Fruit fly (Drosophila melanogaster) whole organism, pupa: ENCODE data around the gene RpL27A.

Source experiments
- CG10348 ChIP-seq: fragments of 200-800 bp; sonication (Bioruptor generic); IDR thresholded peaks from 2 replicates; pipeline ENCODE4 v1.3.6; 2022; ENCODE audit warnings: missing biosample characterization, missing genetic modification characterization
- CG12605 ChIP-seq: fragments of 200-800 bp; sonication (Bioruptor generic); IDR thresholded peaks from 2 replicates; pipeline ENCODE4 v1.3.6; 2022; ENCODE audit warnings: missing biosample characterization, missing genetic modification characterization
- CG13204 ChIP-seq: fragments of 200-800 bp; sonication (Bioruptor generic); optimal IDR thresholded peaks from 2 replicates; lab custom pipeline; 2018; ENCODE audit warnings: missing biosample characterization, mild to moderate bottlenecking, missing genetic modification characterization, moderate library complexity
- CG14655 ChIP-seq: fragments of 200-800 bp; sonication (Bioruptor generic); optimal IDR thresholded peaks from 3 replicates; lab custom pipeline; 2017; ENCODE audit warnings: mild to moderate bottlenecking, missing biosample characterization, missing genetic modification reagents, missing genetic modification characterization
- CG15710 ChIP-seq: fragments of 200-800 bp; sonication (Bioruptor generic); optimal IDR thresholded peaks from 2 replicates; lab custom pipeline; 2018; ENCODE audit warnings: missing biosample characterization, mild to moderate bottlenecking, missing genetic modification characterization, moderate library complexity
- CG17806 ChIP-seq: fragments of 200-800 bp; sonication (Bioruptor generic); optimal IDR thresholded peaks from 2 replicates; lab custom pipeline; 2018; ENCODE audit warnings: missing biosample characterization, mild to moderate bottlenecking, missing genetic modification characterization, moderate library complexity
- CG32121 ChIP-seq: fragments of 200-800 bp; sonication (Bioruptor generic); IDR thresholded peaks from 2 replicates; pipeline ENCODE4 v1.3.6; 2022; ENCODE audit warnings: missing biosample characterization, missing genetic modification characterization
- CG34367 ChIP-seq: fragments of 200-800 bp; sonication (Bioruptor generic); optimal IDR thresholded peaks from 2 replicates; lab custom pipeline; 2018; ENCODE audit warnings: missing biosample characterization, mild to moderate bottlenecking, missing genetic modification characterization
- CG4496 ChIP-seq: fragments of 200-800 bp; sonication (Bioruptor generic); IDR thresholded peaks from 3 replicates; pipeline ENCODE4 v1.3.6; 2022; ENCODE audit warnings: missing biosample characterization, missing genetic modification characterization
- CG8159 ChIP-seq: fragments of 200-800 bp; sonication (Bioruptor generic); optimal IDR thresholded peaks from 3 replicates; lab custom pipeline; 2018; ENCODE audit warnings: missing biosample characterization, mild to moderate bottlenecking, missing genetic modification characterization, moderate library complexity
- CG8301 ChIP-seq: fragments of 200-800 bp; sonication (Bioruptor generic); optimal IDR thresholded peaks from 2 replicates; lab custom pipeline; 2018; ENCODE audit warnings: missing biosample characterization, mild to moderate bottlenecking, missing genetic modification characterization
- CG9948 ChIP-seq: fragments of 200-800 bp; sonication (Bioruptor generic); optimal IDR thresholded peaks from 2 replicates; lab custom pipeline; 2018; ENCODE audit warnings: missing biosample characterization, mild to moderate bottlenecking, missing genetic modification characterization, moderate library complexity
- D1 ChIP-seq: fragments of 200-800 bp; sonication (Bioruptor generic); optimal IDR thresholded peaks from 2 replicates; lab custom pipeline; 2018; ENCODE audit warnings: missing biosample characterization, mild to moderate bottlenecking, missing genetic modification characterization, moderate library complexity
- EcR ChIP-seq: fragments of 200-800 bp; sonication (Bioruptor generic); optimal IDR thresholded peaks from 3 replicates; lab custom pipeline; 2019; ENCODE audit warnings: missing biosample characterization, missing genetic modification characterization, mild to moderate bottlenecking, moderate library complexity, missing genetic modification reagents
- Ets98B ChIP-seq: fragments of 200-800 bp; sonication (Bioruptor generic); IDR thresholded peaks from 2 replicates; pipeline ENCODE4 v1.3.6; 2022; ENCODE audit warnings: missing biosample characterization, missing genetic modification characterization
- Pif1A ChIP-seq: fragments of 200-800 bp; sonication (Bioruptor generic); optimal IDR thresholded peaks from 3 replicates; lab custom pipeline; 2016; ENCODE audit warnings: missing biosample characterization, missing genetic modification characterization
- Pif1B ChIP-seq: fragments of 200-800 bp; sonication (Bioruptor generic); optimal IDR thresholded peaks from 3 replicates; lab custom pipeline; 2016; ENCODE audit warnings: missing biosample characterization, missing genetic modification characterization
- Snoo ChIP-seq: fragments of 200-800 bp; sonication (Bioruptor generic); optimal IDR thresholded peaks from 3 replicates; lab custom pipeline; 2017; ENCODE audit warnings: missing biosample characterization, mild to moderate bottlenecking, missing genetic modification characterization, inconsistent platforms
- fd96Ca ChIP-seq: fragments of 200-800 bp; sonication (Bioruptor generic); IDR thresholded peaks from 3 replicates; pipeline ENCODE4 v1.3.6; 2022; ENCODE audit warnings: missing biosample characterization, missing genetic modification characterization
- gl ChIP-seq: fragments of 200-800 bp; sonication (Bioruptor generic); optimal IDR thresholded peaks from 2 replicates; lab custom pipeline; 2018; ENCODE audit warnings: missing biosample characterization, mild to moderate bottlenecking, missing genetic modification characterization
- rn ChIP-seq: fragments of 200-800 bp; sonication (Bioruptor generic); IDR thresholded peaks from 2 replicates; pipeline ENCODE4 v1.3.6; 2022; ENCODE audit warnings: missing biosample characterization, missing genetic modification characterization

RpL27A gene

dm6 chr2L:4442010-4442587 lies 16.1 kb downstream of the RpL27A start, which contains the start of the genes Sfp24F and CG15432:
Gene Sfp24F, minus strand, starts transcription at chr2L:4442060.
Gene CG15432, plus strand, starts transcription at chr2L:4442320.
- TF ChIP-seq rn (GFP tag; lab: Robert Waterston, UW), result no peak
- no peak for TF ChIP-seq CG10348 (GFP tag; lab: Robert Waterston, UW)
- no peak for TF ChIP-seq D1 (tag; lab: Kevin White, UChicago)
- no peak for TF ChIP-seq CG12605 (GFP tag; lab: Robert Waterston, UW)
- TF ChIP-seq CG8301 (tag; lab: Kevin White, UChicago), result no peak
- no peak for TF ChIP-seq Snoo (tag; lab: Kevin White, UChicago)
- TF ChIP-seq CG8159 (tag; lab: Kevin White, UChicago), result no peak
- no peak for TF ChIP-seq CG15710 (tag; lab: Kevin White, UChicago)
- no peak for TF ChIP-seq CG17806

- TF ChIP-seq CG8301 (tag; lab: Kevin White, UChicago) (no peak), CG8159 (tag; lab: Kevin White, UChicago) (peak; percentile 35), EcR (GFP tag; lab: Kevin White, UChicago) (no peak), CG10348 (GFP tag; lab: Robert Waterston, UW) (no peak), gl (tag; lab: Kevin White, UChicago) (no peak), D1 (tag; lab: Kevin White, UChicago) (no peak), Snoo (tag; lab: Kevin White, UChicago) (no peak), CG4496 (peak; percentile 63; the same call in 1 of the 3 replicates), Pif1B (GFP tag; lab: Kevin White, UChicago) (no peak), Pif1A (GFP tag; lab: Kevin White, UChicago) (no peak), fd96Ca (peak; percentile 67; the same call in 2 of the 3 replicates), CG34367 (tag; lab: Kevin White, UChicago) (no peak), Ets98B (peak; percentile 41), CG14655 (GFP tag; lab: Kevin White, UChicago) (no peak), CG32121 (GFP tag; lab: Robert Waterston, UW) (peak; percentile 15; the same call in 1 of the 2 replicates), CG12605 (GFP tag; lab: Robert Waterston, UW) (no peak), rn (GFP tag; lab: Robert Waterston, UW) (no peak), CG17806 (no peak), CG9948 (no peak), CG15710 (tag; lab: Kevin White, UChicago) (no peak), CG13204 (GFP tag; lab: Kevin White, UChicago) (no peak)
These were observed 17.1 kb downstream of the RpL27A start, which contains the start of gene CG15431 for dm6 chr2L:4440881-4441737. Gene CG15431, minus strand, starts transcription at chr2L:4441282.

DNA sequence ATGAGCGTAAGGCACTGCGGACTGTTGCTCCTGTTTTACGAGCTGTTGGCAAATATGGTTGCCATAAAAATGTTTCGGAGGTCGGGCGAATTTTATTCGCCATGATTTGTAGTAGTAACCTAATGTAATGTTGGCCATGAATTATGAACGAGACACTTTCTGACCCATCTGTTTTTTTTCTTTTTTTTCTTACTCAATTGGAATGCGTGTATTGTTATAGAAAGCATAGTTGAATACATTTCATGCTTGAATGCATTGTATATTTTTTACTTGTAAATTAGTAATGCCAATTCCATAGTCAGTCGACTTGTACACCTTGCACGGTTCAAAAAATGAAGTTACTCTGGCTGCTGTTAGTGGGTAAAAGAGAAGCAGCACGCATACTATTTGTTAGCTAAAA lies 20.7 kb downstream of the RpL27A start, which contains the start of gene CG43056:
Gene CG43056 (plus strand): TSS at position 301 of the 400 bp plus-strand sequence.
- TF ChIP-seq CG32121 (GFP tag; lab: Robert Waterston, UW), result no peak
- TF ChIP-seq Ets98B, result no peak
- no peak for TF ChIP-seq CG13204 (GFP tag; lab: Kevin White, UChicago)

- no peak for TF ChIP-seq CG15710 (tag; lab: Kevin White, UChicago)
- TF ChIP-seq fd96Ca, result no peak
- TF ChIP-seq CG17806, result no peak
- no peak for TF ChIP-seq CG32121 (GFP tag; lab: Robert Waterston, UW)
- no peak for TF ChIP-seq gl (tag; lab: Kevin White, UChicago)
- no peak for TF ChIP-seq CG9948
- no peak for TF ChIP-seq CG8159 (tag; lab: Kevin White, UChicago)
- no peak for TF ChIP-seq Snoo (tag; lab: Kevin White, UChicago)
- no peak for TF ChIP-seq CG13204 (GFP tag; lab: Kevin White, UChicago)
- TF ChIP-seq CG8301 (tag; lab: Kevin White, UChicago), result no peak
- no peak for TF ChIP-seq CG4496
- TF ChIP-seq, all 21 proteins: peak for 0
These were observed 24.6 kb downstream of the RpL27A start, which contains the start of the genes CG34177 and CG34178 for dm6 chr2L:4433608-4434007. Gene CG34177, plus strand, starts transcription at chr2L:4433908. Gene CG34178, plus strand, starts transcription at chr2L:4433908.

dm6 chr2L:4422154-4422553 lies 36.0 kb downstream of the RpL27A start:
- TF ChIP-seq CG14655 (GFP tag; lab: Kevin White, UChicago) (no peak), Pif1B (GFP tag; lab: Kevin White, UChicago) (no peak), CG9948 (no peak), CG8159 (tag; lab: Kevin White, UChicago) (no peak), CG15710 (tag; lab: Kevin White, UChicago) (no peak), EcR (GFP tag; lab: Kevin White, UChicago) (no peak), CG8301 (tag; lab: Kevin White, UChicago) (no peak), CG12605 (GFP tag; lab: Robert Waterston, UW) (no peak), Pif1A (GFP tag; lab: Kevin White, UChicago) (no peak), CG17806 (no peak), CG13204 (GFP tag; lab: Kevin White, UChicago) (no peak), rn (GFP tag; lab: Robert Waterston, UW) (no peak), Snoo (tag; lab: Kevin White, UChicago) (no peak), gl (tag; lab: Kevin White, UChicago) (no peak), fd96Ca (no peak), Ets98B (no peak)
